Worm (Caenorhabditis elegans) whole organism, mixed stage, embryonic: ENCODE data around the gene K10C8.4.

ENCODE experiments used
- M03D4.4 ChIP-seq: sonication (generic microtip); optimal IDR thresholded peaks from 2 replicates; lab custom pipeline; 2017; ENCODE audit warnings: mild to moderate bottlenecking, missing genetic modification characterization, missing compliant biosample characterization
- bed-3 ChIP-seq: fragments of 200-800 bp; sonication (Bioruptor generic); optimal IDR thresholded peaks from 3 replicates; lab custom pipeline; 2018; ENCODE audit warnings: mild to moderate bottlenecking, missing genetic modification characterization, moderate library complexity, missing compliant biosample characterization
- blmp-1 ChIP-seq: fragments of 150-350 bp; optimal IDR thresholded peaks from 2 replicates; lab custom pipeline; 2014; ENCODE audit warnings: missing biosample characterization, missing genetic modification characterization
- ceh-39 ChIP-seq: fragments of 150-350 bp; optimal IDR thresholded peaks from 2 replicates; lab custom pipeline; 2014; ENCODE audit warnings: missing biosample characterization, missing genetic modification characterization
- ceh-43 ChIP-seq: fragments of 200-800 bp; sonication (Bioruptor generic); optimal IDR thresholded peaks from 2 replicates; lab custom pipeline; 2018; ENCODE audit warnings: mild to moderate bottlenecking, missing genetic modification characterization, moderate library complexity, missing compliant biosample characterization
- ceh-83 ChIP-seq: fragments of 200-800 bp; sonication (Bioruptor generic); optimal IDR thresholded peaks from 2 replicates; lab custom pipeline; 2018; ENCODE audit warnings: mild to moderate bottlenecking, missing genetic modification characterization, missing compliant biosample characterization
- ces-1 ChIP-seq: fragments of 150-350 bp; optimal IDR thresholded peaks from 2 replicates; lab custom pipeline; 2014; ENCODE audit warnings: missing biosample characterization, missing genetic modification reagents, missing genetic modification characterization
- cnd-1 ChIP-seq: fragments of 200-800 bp; sonication (Bioruptor generic); optimal IDR thresholded peaks from 2 replicates; lab custom pipeline; 2018; ENCODE audit warnings: mild to moderate bottlenecking, missing genetic modification characterization, missing compliant biosample characterization
- drap-1 ChIP-seq: fragments of 200-800 bp; sonication (Bioruptor generic); optimal IDR thresholded peaks from 3 replicates; lab custom pipeline; 2018; ENCODE audit warnings: mild to moderate bottlenecking, missing genetic modification characterization, missing compliant biosample characterization
- elt-3 ChIP-seq: fragments of 150-350 bp; optimal IDR thresholded peaks from 2 replicates; lab custom pipeline; 2014; ENCODE audit warnings: missing biosample characterization, missing genetic modification characterization
- flh-1 ChIP-seq: fragments of 200-800 bp; sonication (Bioruptor generic); optimal IDR thresholded peaks from 2 replicates; lab custom pipeline; 2018; ENCODE audit warnings: mild to moderate bottlenecking, missing genetic modification characterization, moderate library complexity, missing compliant biosample characterization
- hlh-1 ChIP-seq: fragments of 150-350 bp; optimal IDR thresholded peaks from 2 replicates; lab custom pipeline; 2014; ENCODE audit warnings: missing biosample characterization, missing genetic modification reagents, missing genetic modification characterization
- lin-13 ChIP-seq: fragments of 150-350 bp; optimal IDR thresholded peaks from 2 replicates; lab custom pipeline; 2014; ENCODE audit warnings: missing biosample characterization, missing genetic modification characterization
- lin-32 ChIP-seq: fragments of 200-800 bp; sonication (Bioruptor generic); optimal IDR thresholded peaks from 2 replicates; lab custom pipeline; 2018; ENCODE audit warnings: mild to moderate bottlenecking, missing genetic modification characterization, missing compliant biosample characterization
- lsy-2 ChIP-seq: fragments of 150-350 bp; optimal IDR thresholded peaks from 2 replicates; lab custom pipeline; 2014; ENCODE audit warnings: missing biosample characterization, missing genetic modification characterization
- mab-5 ChIP-seq: fragments of 150-350 bp; optimal IDR thresholded peaks from 2 replicates; lab custom pipeline; 2014; ENCODE audit warnings: missing biosample characterization, missing genetic modification characterization
- mep-1 ChIP-seq: fragments of 150-350 bp; optimal IDR thresholded peaks from 2 replicates; lab custom pipeline; 2017; ENCODE audit warnings: missing biosample characterization, missing genetic modification reagents, missing genetic modification characterization, inconsistent platforms
- mls-2 ChIP-seq: sonication (generic microtip); optimal IDR thresholded peaks from 2 replicates; lab custom pipeline; 2016; ENCODE audit warnings: mild to moderate bottlenecking, missing genetic modification characterization, moderate library complexity, missing compliant biosample characterization
- nhr-2 ChIP-seq: fragments of 150-350 bp; optimal IDR thresholded peaks from 2 replicates; lab custom pipeline; 2014; ENCODE audit warnings: missing biosample characterization, missing genetic modification characterization
- nhr-237 ChIP-seq: fragments of 150-350 bp; optimal IDR thresholded peaks from 2 replicates; lab custom pipeline; 2014; ENCODE audit warnings: missing biosample characterization, missing genetic modification characterization
- nhr-28 ChIP-seq: fragments of 150-350 bp; optimal IDR thresholded peaks from 2 replicates; lab custom pipeline; 2014; ENCODE audit warnings: missing biosample characterization, missing genetic modification characterization
- pha-4 ChIP-seq: fragments of 150-350 bp; optimal IDR thresholded peaks from 2 replicates; lab custom pipeline; 2018; ENCODE audit warnings: missing biosample characterization, missing genetic modification reagents, missing genetic modification characterization
- snpc-4 ChIP-seq: fragments of 150-350 bp; optimal IDR thresholded peaks from 2 replicates; lab custom pipeline; 2014; ENCODE audit warnings: missing biosample characterization, missing genetic modification characterization
- sptf-1 ChIP-seq: sonication (generic microtip); optimal IDR thresholded peaks from 2 replicates; lab custom pipeline; 2017; ENCODE audit warnings: mild to moderate bottlenecking, missing genetic modification characterization, moderate library complexity, missing compliant biosample characterization
- tbx-8 ChIP-seq: fragments of 200-800 bp; sonication (Bioruptor generic); optimal IDR thresholded peaks from 2 replicates; lab custom pipeline; 2018; ENCODE audit warnings: mild to moderate bottlenecking, missing genetic modification characterization, moderate library complexity, missing compliant biosample characterization
- unc-120 ChIP-seq: sonication (generic microtip); optimal IDR thresholded peaks from 2 replicates; lab custom pipeline; 2017; ENCODE audit warnings: missing genetic modification characterization, missing compliant biosample characterization; ENCODE audit not compliant: poor library complexity, severe bottlenecking
- unc-39 ChIP-seq: fragments of 150-350 bp; optimal IDR thresholded peaks from 2 replicates; lab custom pipeline; 2014; ENCODE audit warnings: missing biosample characterization, missing genetic modification characterization
- unc-62 ChIP-seq: fragments of 150-350 bp; optimal IDR thresholded peaks from 2 replicates; lab custom pipeline; 2014; ENCODE audit warnings: missing biosample characterization, missing genetic modification reagents, missing genetic modification characterization
- zip-8 ChIP-seq: fragments of 150-350 bp; optimal IDR thresholded peaks from 2 replicates; lab custom pipeline; 2014; ENCODE audit warnings: missing biosample characterization, missing genetic modification characterization
- ztf-11 ChIP-seq: fragments of 150-350 bp; optimal IDR thresholded peaks from 2 replicates; lab custom pipeline; 2014; ENCODE audit warnings: missing biosample characterization, missing genetic modification characterization

The K10C8.4 gene

ce11 chrV:12695968-12696367 is at the start of gene K10C8.4:
Gene K10C8.4 (plus strand): TSS chrV:12696268.
- TF ChIP-seq flh-1 (GFP tag; lab: Kevin White, UChicago) (no peak), ztf-11 (tag; lab: Kevin White, UChicago) (no peak)

- TF ChIP-seq ceh-39: no peak
- TF ChIP-seq hlh-1 (tag; lab: Kevin White, UChicago): no peak
- no peak for TF ChIP-seq unc-62 (GFP tag; lab: Kevin White, UChicago)
- no peak for TF ChIP-seq bed-3 (GFP tag; lab: Kevin White, UChicago)
- no peak for TF ChIP-seq nhr-28
- TF ChIP-seq mls-2 (tag; lab: Kevin White, UChicago): no peak
- no peak for TF ChIP-seq zip-8 (tag; lab: Kevin White, UChicago)
- no peak for TF ChIP-seq elt-3
- no peak for TF ChIP-seq ztf-11 (tag; lab: Kevin White, UChicago)
- TF ChIP-seq lin-32 (GFP tag; lab: Kevin White, UChicago): no peak
- no peak for TF ChIP-seq sptf-1
- TF ChIP-seq, all 35 proteins: peak for 0
Observed at ce11 chrV:12649213-12649612, 46.9 kb upstream of the K10C8.4 start, which contains the start of gene gpa-9. Gene gpa-9 (minus strand): TSS chrV:12649313.

DNA sequence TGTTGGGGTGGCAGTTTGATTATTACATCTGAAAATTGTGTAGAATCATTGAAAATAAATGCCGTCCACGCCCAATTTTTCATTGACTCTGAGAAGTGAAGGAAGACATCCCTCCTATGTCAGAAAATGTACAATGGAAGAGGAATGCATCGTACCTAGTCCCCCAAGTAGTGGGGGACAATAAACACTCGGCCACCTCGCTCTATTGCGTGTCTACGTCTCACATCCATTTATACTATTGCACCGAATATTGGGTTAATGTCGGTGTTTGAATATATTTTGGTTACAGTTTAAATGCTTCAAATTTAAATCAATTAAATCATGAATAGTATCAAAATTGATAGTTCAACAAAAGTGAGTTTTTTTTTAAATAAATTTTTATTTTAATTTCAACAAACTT is 46.4 kb upstream of the K10C8.4 start, which contains the start of gene lin-25:
TSS of gene lin-25 (plus strand) at position 290 of the 400 bp plus-strand sequence.
- TF ChIP-seq mep-1 (peak; percentile 43), mab-5 (no peak), ces-1 (GFP tag; lab: Kevin White, UChicago) (peak; percentile 64), blmp-1 (no peak), pha-4 (tag; lab: Kevin White, UChicago) (peak; percentile 44), flh-1 (GFP tag; lab: Kevin White, UChicago) (no peak), nhr-28 (no peak), mls-2 (tag; lab: Kevin White, UChicago) (no peak), lsy-2 (tag; lab: Kevin White, UChicago) (peak; percentile 1), elt-3 (no peak), ztf-11 (tag; lab: Kevin White, UChicago) (no peak), hlh-1 (tag; lab: Kevin White, UChicago) (peak; percentile 11), bed-3 (GFP tag; lab: Kevin White, UChicago) (no peak), ceh-43 (GFP tag; lab: Kevin White, UChicago) (no peak)
- TF ChIP-seq, all 35 proteins: peak for 5

ce11 chrV:12658142-12658541 is 37.9 kb upstream of the K10C8.4 start, which contains the start of gene W05B10.6:
Gene W05B10.6 (minus strand): TSS chrV:12658242.
- TF ChIP-seq ceh-83 (GFP tag; lab: Kevin White, UChicago): no peak
- TF ChIP-seq lin-32 (GFP tag; lab: Kevin White, UChicago): no peak
- TF ChIP-seq elt-3: no peak
- no peak for TF ChIP-seq unc-62 (GFP tag; lab: Kevin White, UChicago)
- no peak for TF ChIP-seq snpc-4
- TF ChIP-seq sptf-1: no peak
- TF ChIP-seq drap-1: no peak
- no peak for TF ChIP-seq mab-5
- TF ChIP-seq cnd-1: no peak
- no peak for TF ChIP-seq tbx-8 (GFP tag; lab: Kevin White, UChicago)
- TF ChIP-seq M03D4.4 (tag; lab: Kevin White, UChicago): no peak
- TF ChIP-seq nhr-2: no peak

DNA sequence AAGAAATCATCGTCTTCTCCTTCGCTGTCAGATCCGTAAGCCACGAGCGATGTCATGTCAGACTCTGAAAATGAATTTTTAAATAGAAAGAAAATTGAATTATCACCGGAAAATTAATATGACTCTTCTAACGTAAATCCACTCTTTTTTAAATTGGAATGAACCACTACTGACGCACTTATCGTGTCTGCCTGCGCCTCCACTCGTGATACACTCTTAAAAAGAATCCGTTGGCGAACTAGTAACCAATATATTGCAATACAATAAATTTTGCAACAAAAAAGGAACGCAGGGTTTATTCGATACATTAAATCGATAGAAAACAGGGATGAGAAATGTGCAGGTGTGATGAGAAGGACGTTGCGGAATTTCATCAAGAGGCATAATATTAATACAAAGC is 36.6 kb upstream of the K10C8.4 start, which contains the start of gene ccch-3:
TSS of gene ccch-3 (minus strand) at position 262 of the 400 bp plus-strand sequence.
- TF ChIP-seq ces-1 (GFP tag; lab: Kevin White, UChicago): peak; percentile 74
- no peak for TF ChIP-seq drap-1
- TF ChIP-seq, all 35 proteins: peak for 1

ce11 chrV:12660280-12660818 is 35.7 kb upstream of the K10C8.4 start, which contains the start of gene his-74:
Gene his-74 (minus strand): TSS chrV:12660330.
- TF ChIP-seq nhr-237 (tag; lab: Kevin White, UChicago) (no peak), elt-3 (no peak), lsy-2 (tag; lab: Kevin White, UChicago) (peak; percentile 63)

DNA sequence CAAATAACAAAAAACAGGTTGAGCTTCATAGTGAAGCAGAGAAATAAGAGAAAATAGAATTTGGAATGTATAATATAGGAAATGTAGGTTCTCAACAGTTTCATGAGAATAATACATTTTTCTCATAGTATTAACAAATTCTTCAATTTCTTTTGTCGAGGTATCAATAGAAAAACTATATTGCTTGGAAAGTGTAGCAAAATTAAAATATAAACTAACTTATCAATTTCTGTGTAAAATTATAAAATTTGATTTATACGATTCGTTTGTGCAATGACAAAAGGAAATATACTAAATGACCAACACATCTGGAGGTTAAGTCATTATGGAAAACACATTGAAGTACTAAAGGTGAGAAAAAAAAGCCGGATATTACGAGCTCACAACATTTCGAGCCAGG is 34.4 kb upstream of the K10C8.4 start, which contains the start of gene W05B10.3:
TSS of gene W05B10.3 (minus strand) at position 101 of the 400 bp plus-strand sequence.
- TF ChIP-seq mab-5 (no peak), ces-1 (GFP tag; lab: Kevin White, UChicago) (no peak), elt-3 (no peak), ceh-83 (GFP tag; lab: Kevin White, UChicago) (no peak), ztf-11 (tag; lab: Kevin White, UChicago) (no peak), ceh-43 (GFP tag; lab: Kevin White, UChicago) (no peak), unc-39 (no peak), lin-13 (no peak), tbx-8 (GFP tag; lab: Kevin White, UChicago) (no peak), lin-32 (GFP tag; lab: Kevin White, UChicago) (no peak), nhr-2 (no peak), lsy-2 (tag; lab: Kevin White, UChicago) (no peak), mep-1 (no peak), drap-1 (no peak), snpc-4 (no peak), unc-120 (tag; lab: Kevin White, UChicago) (no peak), pha-4 (tag; lab: Kevin White, UChicago) (no peak), zip-8 (tag; lab: Kevin White, UChicago) (no peak), mls-2 (tag; lab: Kevin White, UChicago) (no peak), sptf-1 (no peak)
